Worm (Caenorhabditis elegans) whole organism, L4 larva: Measurements from ENCODE around the gene Y54H5A.2.

Experiments used
- dve-1 ChIP-seq: sonication (generic microtip); optimal IDR thresholded peaks from 2 replicates; lab custom pipeline; 2017; ENCODE audit warnings: antibody characterized with exemption, mild to moderate bottlenecking, missing genetic modification characterization, missing compliant biosample characterization; ENCODE audit not compliant: insufficient read depth
- mxl-2 ChIP-seq: fragments of 200-800 bp; sonication (Bioruptor generic); conservative IDR thresholded peaks from 2 replicates; pipeline ENCODE4 v1.3.6; 2022; ENCODE audit warnings: missing genetic modification reagents, missing genetic modification characterization, missing compliant biosample characterization

ce11 chrIII:5185620-5186019 lies 36.2 kb upstream of the Y54H5A.2 start, which contains the start of gene pup-2:
- TF ChIP-seq dve-1: no peak
- no peak for TF ChIP-seq mxl-2 (GFP tag; lab: Robert Waterston, UW)
